Worm (Caenorhabditis elegans) whole organism, L3 larva: Measurements from ENCODE around the gene C02F4.5.

ENCODE experiments used
- aly-2 ChIP-seq: fragments of 150-350 bp; optimal IDR thresholded peaks from 2 replicates; lab custom pipeline; 2014; ENCODE audit warnings: missing biosample characterization, missing genetic modification characterization
- ceh-16 ChIP-seq: sonication (generic microtip); optimal IDR thresholded peaks from 2 replicates; lab custom pipeline; 2017; ENCODE audit warnings: missing biosample characterization, missing genetic modification characterization
- ceh-28 ChIP-seq: fragments of 150-350 bp; optimal IDR thresholded peaks from 2 replicates; lab custom pipeline; 2014; ENCODE audit warnings: missing biosample characterization, missing genetic modification reagents, missing genetic modification characterization
- ceh-82 ChIP-seq: fragments of 150-350 bp; optimal IDR thresholded peaks from 2 replicates; lab custom pipeline; 2014; ENCODE audit warnings: missing biosample characterization, missing genetic modification characterization
- ceh-9 ChIP-seq: sonication (generic microtip); optimal IDR thresholded peaks from 2 replicates; lab custom pipeline; 2018; ENCODE audit warnings: missing biosample characterization, missing genetic modification characterization
- daf-12 ChIP-seq: fragments of 150-350 bp; optimal IDR thresholded peaks from 2 replicates; lab custom pipeline; 2014; ENCODE audit warnings: missing biosample characterization, missing genetic modification reagents, missing genetic modification characterization
- egl-27 ChIP-seq: sonication (generic microtip); optimal IDR thresholded peaks from 4 replicates; lab custom pipeline; 2017; ENCODE audit warnings: missing biosample characterization, missing genetic modification reagents, missing genetic modification characterization
- elt-1 ChIP-seq: fragments of 150-350 bp; optimal IDR thresholded peaks from 2 replicates; lab custom pipeline; 2014; ENCODE audit warnings: missing biosample characterization, missing genetic modification characterization
- elt-3 ChIP-seq, 3 experiments: fragments of 150-350 bp in 1 of 3; sonication (generic microtip) in 2 of 3; optimal IDR thresholded peaks; 2 replicates in 2 of 3; 4 replicates in 1 of 3; lab custom pipeline; 2014 to 2017; ENCODE audit warnings: missing biosample characterization in 3 of 3, missing genetic modification characterization in 3 of 3
- eor-1 ChIP-seq, 2 experiments: fragments of 150-350 bp; optimal IDR thresholded peaks; 2 replicates each; lab custom pipeline; 2014 to 2018; ENCODE audit warnings: missing biosample characterization in 2 of 2, missing genetic modification characterization in 2 of 2
- fkh-10 ChIP-seq: sonication (generic microtip); optimal IDR thresholded peaks from 2 replicates; lab custom pipeline; 2017; ENCODE audit warnings: missing biosample characterization, missing genetic modification reagents, missing genetic modification characterization
- fos-1 ChIP-seq: fragments of 150-350 bp; optimal IDR thresholded peaks from 2 replicates; lab custom pipeline; 2014; ENCODE audit warnings: missing biosample characterization, missing genetic modification characterization
- hmg-11 ChIP-seq: sonication (generic microtip); optimal IDR thresholded peaks from 2 replicates; lab custom pipeline; 2016; ENCODE audit warnings: missing genetic modification characterization, missing compliant biosample characterization
- lin-15B ChIP-seq: fragments of 150-350 bp; optimal IDR thresholded peaks from 2 replicates; lab custom pipeline; 2014; ENCODE audit warnings: missing biosample characterization, missing genetic modification characterization
- lin-39 ChIP-seq: fragments of 150-350 bp; optimal IDR thresholded peaks from 2 replicates; lab custom pipeline; 2018; ENCODE audit warnings: missing biosample characterization, missing genetic modification reagents, missing genetic modification characterization
- lsy-12 ChIP-seq: sonication (generic microtip); optimal IDR thresholded peaks from 2 replicates; lab custom pipeline; 2016; ENCODE audit warnings: mild to moderate bottlenecking, missing genetic modification characterization, missing compliant biosample characterization
- mml-1 ChIP-seq: fragments of 150-350 bp; sonication (generic microtip); optimal IDR thresholded peaks from 3 replicates; lab custom pipeline; 2014; ENCODE audit warnings: missing biosample characterization, missing genetic modification characterization
- nfya-1 ChIP-seq: sonication (generic microtip); optimal IDR thresholded peaks from 2 replicates; lab custom pipeline; 2017; ENCODE audit warnings: missing genetic modification characterization, mild to moderate bottlenecking, missing compliant biosample characterization, antibody characterized with exemption, moderate library complexity; ENCODE audit not compliant: insufficient read depth
- nhr-11 ChIP-seq: fragments of 150-350 bp; optimal IDR thresholded peaks from 2 replicates; lab custom pipeline; 2014; ENCODE audit warnings: missing biosample characterization, missing genetic modification characterization
- nhr-12 ChIP-seq: fragments of 150-350 bp; optimal IDR thresholded peaks from 2 replicates; lab custom pipeline; 2014; ENCODE audit warnings: missing biosample characterization, missing genetic modification characterization
- nhr-23 ChIP-seq: fragments of 150-350 bp; optimal IDR thresholded peaks from 2 replicates; lab custom pipeline; 2014; ENCODE audit warnings: missing biosample characterization, missing genetic modification reagents, missing genetic modification characterization
- nhr-237 ChIP-seq: fragments of 150-350 bp; optimal IDR thresholded peaks from 2 replicates; lab custom pipeline; 2014; ENCODE audit warnings: missing biosample characterization, missing genetic modification characterization
- nhr-25 ChIP-seq: sonication (generic microtip); optimal IDR thresholded peaks from 2 replicates; lab custom pipeline; 2017; ENCODE audit warnings: missing biosample characterization, missing genetic modification characterization
- nhr-28 ChIP-seq: fragments of 150-350 bp; optimal IDR thresholded peaks from 2 replicates; lab custom pipeline; 2014; ENCODE audit warnings: missing biosample characterization, missing genetic modification characterization
- nhr-43 ChIP-seq: sonication (generic microtip); optimal IDR thresholded peaks from 2 replicates; lab custom pipeline; 2016; ENCODE audit warnings: mild to moderate bottlenecking, missing genetic modification characterization, missing compliant biosample characterization; ENCODE audit not compliant: poor library complexity, severe bottlenecking
- nhr-76 ChIP-seq: fragments of 150-350 bp; sonication (generic microtip); optimal IDR thresholded peaks from 5 replicates; lab custom pipeline; 2014; ENCODE audit warnings: missing biosample characterization, missing genetic modification characterization
- nhr-77 ChIP-seq: fragments of 150-350 bp; optimal IDR thresholded peaks from 2 replicates; lab custom pipeline; 2014; ENCODE audit warnings: missing biosample characterization, missing genetic modification characterization
- pha-4 ChIP-seq: fragments of 150-350 bp; optimal IDR thresholded peaks from 2 replicates; lab custom pipeline; 2014; ENCODE audit warnings: missing biosample characterization, missing genetic modification reagents, missing genetic modification characterization
- sea-2 ChIP-seq: fragments of 150-350 bp; sonication (generic microtip); optimal IDR thresholded peaks from 4 replicates; lab custom pipeline; 2014; ENCODE audit warnings: missing biosample characterization, missing genetic modification reagents, missing genetic modification characterization
- snpc-4 ChIP-seq: fragments of 150-350 bp; optimal IDR thresholded peaks from 2 replicates; lab custom pipeline; 2014; ENCODE audit warnings: missing biosample characterization, missing genetic modification characterization
- tbx-2 ChIP-seq: sonication (generic microtip); optimal IDR thresholded peaks from 2 replicates; lab custom pipeline; 2016; ENCODE audit warnings: mild to moderate bottlenecking, missing genetic modification characterization, missing compliant biosample characterization
- unc-62 ChIP-seq: fragments of 150-350 bp; sonication (generic microtip); optimal IDR thresholded peaks from 4 replicates; lab custom pipeline; 2014; ENCODE audit warnings: missing biosample characterization, missing genetic modification reagents, missing genetic modification characterization
- zag-1 ChIP-seq: fragments of 150-350 bp; optimal IDR thresholded peaks from 2 replicates; lab custom pipeline; 2014; ENCODE audit warnings: missing biosample characterization, missing genetic modification characterization

The C02F4.5 gene

DNA sequence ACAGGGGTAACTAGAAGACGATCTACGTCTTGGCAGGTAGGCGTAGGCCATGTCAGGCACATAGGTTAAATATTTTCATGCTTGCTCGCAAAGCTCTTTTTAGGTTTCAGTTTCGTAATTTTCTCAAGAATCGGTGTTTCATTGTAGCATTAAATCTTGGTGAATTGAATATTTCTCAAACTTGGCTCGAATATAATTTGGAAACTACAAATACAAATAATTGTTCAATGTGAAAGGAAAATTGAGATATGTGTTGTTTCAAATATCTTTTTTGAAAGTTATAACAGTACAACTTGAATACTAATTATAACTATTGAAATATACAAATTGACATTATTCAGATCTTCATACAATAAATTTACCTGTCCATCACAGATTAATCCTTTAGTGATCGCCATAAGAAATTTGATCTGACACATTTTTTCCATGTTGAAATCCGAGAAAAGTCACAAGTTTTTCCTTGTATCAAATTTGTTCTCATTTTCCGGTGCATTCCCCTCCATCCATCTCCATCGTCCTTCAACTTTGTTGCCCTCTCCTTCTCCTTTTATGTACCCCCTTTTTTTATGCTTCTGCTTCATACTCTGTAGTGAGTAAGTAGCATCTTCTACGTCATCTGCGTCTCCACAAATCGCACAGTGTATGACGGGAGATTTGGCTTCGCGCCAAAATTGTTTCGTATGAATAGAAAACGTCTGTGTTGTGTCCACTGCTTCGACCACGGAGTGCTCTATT is at the start of gene C02F4.5:
Gene C02F4.5, minus strand, starts transcription at position 51 of the 735 bp plus-strand sequence.
- peak; percentile 32 for TF ChIP-seq nfya-1 (tag; lab: Kevin White, UChicago)
- TF ChIP-seq fkh-10 (GFP tag; lab: Kevin White, UChicago) = peak; percentile 32
- TF ChIP-seq nhr-25 (tag; lab: Kevin White, UChicago) = no peak

DNA sequence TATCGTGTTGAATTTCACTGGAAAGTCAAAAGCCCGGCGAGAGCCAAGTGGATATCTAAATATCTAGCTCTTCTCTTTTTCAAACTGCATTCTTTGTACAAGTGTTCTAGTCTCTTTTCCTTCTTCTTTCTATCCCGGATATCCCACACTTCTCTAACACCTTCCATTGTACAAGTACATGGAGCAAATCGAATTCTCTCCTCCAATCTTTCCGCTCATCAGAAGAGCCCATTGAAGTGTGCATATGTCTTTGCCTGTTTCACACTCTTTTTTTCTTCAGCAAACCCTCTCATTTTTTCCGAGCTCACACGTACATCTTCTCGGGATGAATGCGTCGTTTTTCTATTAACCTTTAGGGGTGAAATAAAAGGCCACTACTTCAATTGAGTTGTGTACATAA is 49.5 kb upstream of the C02F4.5 start:
- peak; percentile 76 for TF ChIP-seq fkh-10 (GFP tag; lab: Kevin White, UChicago)
- no peak for TF ChIP-seq ceh-9 (tag; lab: Kevin White, UChicago)
- no peak for TF ChIP-seq sea-2 (GFP tag; lab: Kevin White, UChicago)

- TF ChIP-seq unc-62 = no peak
- no peak for TF ChIP-seq fkh-10 (GFP tag; lab: Kevin White, UChicago)
- TF ChIP-seq nhr-12 (tag; lab: Kevin White, UChicago) = no peak
- TF ChIP-seq fos-1 = no peak
- TF ChIP-seq lsy-12 (tag; lab: Kevin White, UChicago) = no peak
- TF ChIP-seq mml-1 (tag; lab: Kevin White, UChicago) = no peak
- no peak for TF ChIP-seq nhr-76 (tag; lab: Kevin White, UChicago)
- no peak for TF ChIP-seq nhr-11 (tag; lab: Kevin White, UChicago)
- no peak for TF ChIP-seq tbx-2 (tag; lab: Kevin White, UChicago)
- TF ChIP-seq eor-1 (tag; optimal IDR thresholded peaks at IDR 0.05; lab: Kevin White, UChicago) = no peak
- no peak for TF ChIP-seq snpc-4
- no peak for TF ChIP-seq daf-12 (tag; lab: Kevin White, UChicago)
- no peak for TF ChIP-seq lin-15B (tag; lab: Kevin White, UChicago)
- TF ChIP-seq ceh-82 (tag; lab: Kevin White, UChicago) = no peak
- TF ChIP-seq nhr-28 (tag; lab: Kevin White, UChicago) = no peak
- no peak for TF ChIP-seq zag-1 (tag; lab: Kevin White, UChicago)
- TF ChIP-seq ceh-28 = no peak
Observed at ce11 chrIV:10571020-10571419, 47.1 kb upstream of the C02F4.5 start.

- peak; percentile 38 for TF ChIP-seq nhr-23
- TF ChIP-seq nhr-43 (tag; lab: Kevin White, UChicago) = peak; percentile 16
- no peak for TF ChIP-seq mml-1 (tag; lab: Kevin White, UChicago)
Observed at ce11 chrIV:10570065-10570464, 46.1 kb upstream of the C02F4.5 start.

DNA sequence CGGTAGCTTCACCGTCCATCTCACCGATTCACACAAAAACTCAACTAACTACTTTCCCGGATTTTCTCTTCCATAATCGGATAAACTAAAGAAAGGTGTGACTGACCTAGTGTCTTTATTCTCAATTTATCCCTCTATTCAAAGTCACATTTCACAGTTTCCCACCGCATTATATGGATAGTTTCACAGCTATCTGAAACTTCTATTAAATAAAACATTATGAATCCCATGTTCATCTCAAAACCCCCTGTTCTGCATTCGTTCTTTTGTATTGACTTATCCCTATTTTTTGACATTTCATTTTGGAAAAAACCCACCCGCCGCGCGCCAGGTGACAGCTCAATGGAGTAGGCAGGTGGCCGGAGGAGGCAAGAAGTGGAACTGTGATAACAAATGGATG is 43.9 kb upstream of the C02F4.5 start:
- no peak for TF ChIP-seq nhr-23
- no peak for TF ChIP-seq elt-1 (tag; lab: Kevin White, UChicago)
- TF ChIP-seq nhr-237 (tag; lab: Kevin White, UChicago) = no peak
- no peak for TF ChIP-seq nhr-28 (tag; lab: Kevin White, UChicago)
- no peak for TF ChIP-seq aly-2
- no peak for TF ChIP-seq ceh-28
- no peak for TF ChIP-seq elt-3 (tag; optimal IDR thresholded peaks at IDR 0.05; lab: Kevin White, UChicago)
- TF ChIP-seq ceh-82 (tag; lab: Kevin White, UChicago) = no peak
- no peak for TF ChIP-seq daf-12 (tag; lab: Kevin White, UChicago)
- TF ChIP-seq ceh-16 = no peak
- TF ChIP-seq hmg-11 = no peak
- TF ChIP-seq nhr-77 (tag; lab: Kevin White, UChicago) = no peak
- no peak for TF ChIP-seq pha-4 (tag; lab: Kevin White, UChicago)
- TF ChIP-seq egl-27 (tag; lab: Kevin White, UChicago) = no peak
- TF ChIP-seq nhr-12 (tag; lab: Kevin White, UChicago) = no peak
- no peak for TF ChIP-seq unc-62
- no peak for TF ChIP-seq lin-39 (tag; lab: Kevin White, UChicago)
